Worm (Caenorhabditis elegans): ENCODE measurements around the gene F43G6.8.

DNA sequence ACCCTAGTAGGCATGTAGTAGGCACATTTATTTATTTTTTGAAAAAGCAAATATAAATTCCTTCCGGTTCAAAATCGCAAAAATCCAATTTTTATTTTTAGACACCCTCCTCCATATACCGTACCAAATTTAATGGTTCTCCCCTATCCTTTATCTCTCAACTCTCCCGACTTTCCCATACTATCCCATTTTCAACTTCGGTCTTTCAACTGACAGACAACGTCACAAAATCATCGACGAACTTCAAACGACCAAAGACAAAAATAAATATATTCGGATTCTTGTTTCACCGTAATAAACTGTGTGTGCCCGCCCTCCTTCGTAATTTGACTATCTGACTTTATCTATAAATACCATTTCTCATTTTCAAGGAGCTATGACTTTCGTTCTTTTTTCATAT lies 21.3 kb upstream of the F43G6.8 start, which contains the start of gene T27D12.6:
- TF ChIP-seq F10E7.11 (tag; optimal IDR thresholded peaks at IDR 0.05) (no peak), snpc-1.3 (tag; optimal IDR thresholded peaks at IDR 0.05; ENCODE audit: insufficient read depth) (no peak), ccch-3 (GFP tag; optimal IDR thresholded peaks at IDR 0.05) (no peak), nhr-179 (tag; optimal IDR thresholded peaks at IDR 0.05) (no peak), egl-44 (GFP tag; IDR thresholded peaks at IDR 0.05) (no peak)
